Fruit fly (Drosophila melanogaster) S2 (cell line): Measurements from ENCODE around the gene Snoo.

ENCODE experiments used
- CG8478 ChIP-seq: fragments of >200 bp; optimal IDR thresholded peaks from 2 replicates; lab custom pipeline; 2018
- CTCF ChIP-seq, 2 experiments: fragments of >200 bp; optimal IDR thresholded peaks; 2 replicates each; lab custom pipeline; 2018

DNA sequence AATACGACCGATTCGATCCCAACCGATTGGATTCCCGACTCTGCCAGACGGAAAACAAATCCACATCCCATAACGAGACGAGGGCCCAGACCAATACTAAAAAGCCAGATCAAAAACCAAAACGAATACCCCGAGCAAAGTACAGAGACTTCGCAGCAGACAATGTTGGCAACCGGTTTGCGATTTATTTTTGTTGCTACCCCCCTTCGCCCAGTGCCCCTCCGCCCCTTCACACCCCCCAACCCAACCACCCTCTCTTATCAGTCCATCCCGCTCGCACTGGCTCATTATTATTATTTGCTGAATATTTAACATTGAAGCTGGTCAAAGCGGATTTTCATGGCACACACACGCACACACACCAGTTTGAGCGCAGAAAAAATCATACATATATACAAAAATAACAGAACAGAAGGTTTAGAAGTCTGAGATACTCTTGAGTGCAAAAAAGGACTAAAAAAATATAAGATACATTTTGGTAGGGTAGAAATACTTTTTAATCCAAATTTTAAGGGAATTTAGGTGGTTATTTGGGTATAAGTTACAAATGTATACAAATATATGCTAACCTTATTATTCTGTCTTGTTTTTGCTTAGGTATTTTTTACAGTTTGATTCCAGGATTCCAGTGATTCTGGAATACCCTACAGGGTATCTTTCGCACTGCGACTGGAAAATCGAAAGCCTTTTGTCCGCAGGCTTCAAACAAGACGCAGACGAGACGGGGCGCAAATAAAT is 10.4 kb downstream of the Snoo start:
- TF ChIP-seq CG8478 (lab: Kevin White, UChicago) (no peak), CTCF (optimal IDR thresholded peaks at IDR 0.05; lab: Kevin White, UChicago) (no peak)
